Worm (Caenorhabditis elegans) whole organism, L3 larva: Measurements from ENCODE around the gene R05D8.9.

Experiments
- ceh-82 ChIP-seq: fragments of 150-350 bp; optimal IDR thresholded peaks from 2 replicates; lab custom pipeline; 2014; ENCODE audit warnings: missing biosample characterization, missing genetic modification characterization
- nhr-28 ChIP-seq: fragments of 150-350 bp; optimal IDR thresholded peaks from 2 replicates; lab custom pipeline; 2014; ENCODE audit warnings: missing biosample characterization, missing genetic modification characterization

DNA sequence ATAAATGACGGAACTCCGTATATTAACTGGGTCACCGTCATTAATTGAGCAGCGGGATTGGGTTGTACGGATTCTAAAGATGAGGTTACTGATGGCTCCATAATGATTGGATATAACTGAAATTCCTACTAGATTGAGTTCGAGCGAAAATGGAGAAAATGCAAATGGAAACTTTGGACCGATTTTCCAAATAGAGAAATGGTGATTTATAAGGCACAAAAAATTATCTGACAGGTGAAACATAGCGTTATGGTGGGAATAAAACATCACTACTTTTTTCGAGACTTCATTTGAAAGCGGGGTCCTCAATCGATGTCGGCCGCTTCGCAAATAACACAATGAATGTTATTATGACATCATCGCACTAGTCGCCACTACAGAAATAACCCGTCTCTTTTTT lies 44.8 kb downstream of the R05D8.9 start, which contains the start of gene srg-60:
- TF ChIP-seq ceh-82 (tag; lab: Kevin White, UChicago) (no peak), nhr-28 (no peak)
